Worm (Caenorhabditis elegans) whole organism, L4 larva: ENCODE data around the gene sqv-3.
A peak's percentile ranks its signal among the peaks of the same experiment; 100 is the strongest.

Experiments
- F10B5.3 ChIP-seq: sonication (generic microtip); optimal IDR thresholded peaks from 2 replicates; lab custom pipeline; 2016; ENCODE audit warnings: mild to moderate bottlenecking, missing genetic modification characterization, missing compliant biosample characterization
- F37D6.2 ChIP-seq: sonication (generic microtip); optimal IDR thresholded peaks from 2 replicates; lab custom pipeline; 2016; ENCODE audit warnings: mild to moderate bottlenecking, missing genetic modification characterization, missing compliant biosample characterization
- T20F7.1 ChIP-seq: fragments of 200-800 bp; sonication (Bioruptor generic); optimal IDR thresholded peaks from 2 replicates; lab custom pipeline; 2018; ENCODE audit warnings: mild to moderate bottlenecking, missing genetic modification characterization, missing compliant biosample characterization
- Y105C5A.15 ChIP-seq: fragments of 200-800 bp; sonication (Bioruptor generic); IDR thresholded peaks from 2 replicates; pipeline ENCODE4 v1.3.6; 2022; ENCODE audit warnings: missing genetic modification characterization, missing compliant biosample characterization
- ZK337.2 ChIP-seq: fragments of 200-800 bp; sonication (Bioruptor generic); IDR thresholded peaks from 2 replicates; pipeline ENCODE4 v1.3.6; 2022; ENCODE audit warnings: missing genetic modification reagents, missing genetic modification characterization, missing compliant biosample characterization
- aha-1 ChIP-seq: fragments of 150-350 bp; peaks from one replicate; lab custom pipeline; 2014; ENCODE audit warnings: missing biosample characterization, missing genetic modification characterization
- aly-2 ChIP-seq: sonication (generic microtip); optimal IDR thresholded peaks from 2 replicates; lab custom pipeline; 2018; ENCODE audit warnings: missing biosample characterization, missing genetic modification characterization
- ama-1 ChIP-seq: fragments of 150-350 bp; optimal IDR thresholded peaks from 2 replicates; lab custom pipeline; 2014; ENCODE audit warnings: inconsistent platforms, mixed read lengths
- attf-4 ChIP-seq: sonication (generic microtip); optimal IDR thresholded peaks from 3 replicates; lab custom pipeline; 2017; ENCODE audit warnings: missing biosample characterization, missing genetic modification characterization
- ceh-28 ChIP-seq: fragments of 150-350 bp; optimal IDR thresholded peaks from 2 replicates; lab custom pipeline; 2014; ENCODE audit warnings: missing biosample characterization, missing genetic modification reagents, missing genetic modification characterization
- ceh-44 ChIP-seq: fragments of 200-800 bp; sonication (Bioruptor generic); IDR thresholded peaks from 2 replicates; pipeline ENCODE4 v1.3.6; 2022; ENCODE audit warnings: missing genetic modification reagents, missing genetic modification characterization, missing compliant biosample characterization
- ceh-62 ChIP-seq: sonication (generic microtip); optimal IDR thresholded peaks from 2 replicates; lab custom pipeline; 2017; ENCODE audit warnings: missing biosample characterization, missing genetic modification characterization
- ces-1 ChIP-seq: fragments of 150-350 bp; sonication (generic microtip); optimal IDR thresholded peaks from 4 replicates; lab custom pipeline; 2014; ENCODE audit warnings: missing biosample characterization, missing genetic modification reagents, missing genetic modification characterization
- cey-2 ChIP-seq: sonication (generic microtip); optimal IDR thresholded peaks from 3 replicates; lab custom pipeline; 2017; ENCODE audit warnings: missing genetic modification characterization, mild to moderate bottlenecking, missing compliant biosample characterization, antibody characterized with exemption, borderline replicate concordance; ENCODE audit not compliant: insufficient read depth
- dmd-6 ChIP-seq: fragments of 200-800 bp; sonication (Bioruptor generic); IDR thresholded peaks from 2 replicates; pipeline ENCODE4 v1.3.6; 2022; ENCODE audit warnings: missing genetic modification reagents, missing genetic modification characterization, missing compliant biosample characterization
- dmd-9 ChIP-seq: fragments of 200-800 bp; sonication (Bioruptor generic); IDR thresholded peaks from 2 replicates; pipeline ENCODE4 v1.3.6; 2022; ENCODE audit warnings: missing genetic modification reagents, missing genetic modification characterization, missing compliant biosample characterization
- dve-1 ChIP-seq: sonication (generic microtip); optimal IDR thresholded peaks from 2 replicates; lab custom pipeline; 2017; ENCODE audit warnings: antibody characterized with exemption, mild to moderate bottlenecking, missing genetic modification characterization, missing compliant biosample characterization; ENCODE audit not compliant: insufficient read depth
- egl-43 ChIP-seq: fragments of 200-800 bp; sonication (Bioruptor generic); IDR thresholded peaks from 2 replicates; pipeline ENCODE4 v1.3.6; 2022; ENCODE audit warnings: missing genetic modification reagents, missing genetic modification characterization, missing compliant biosample characterization
- fkh-10 ChIP-seq: fragments of 150-350 bp; optimal IDR thresholded peaks from 2 replicates; lab custom pipeline; 2014; ENCODE audit warnings: missing biosample characterization, missing genetic modification reagents, missing genetic modification characterization
- hif-1 ChIP-seq, 2 experiments: sonication (generic microtip); optimal IDR thresholded peaks; 2 replicates each; lab custom pipeline; 2016 to 2017; ENCODE audit warnings: missing compliant biosample characterization in 2 of 2, missing genetic modification characterization in 2 of 2, missing genetic modification reagents in 2 of 2, missing genotype in 2 of 2, mild to moderate bottlenecking in 1 of 2
- hlh-11 ChIP-seq: fragments of 200-800 bp; sonication (Bioruptor generic); optimal IDR thresholded peaks from 2 replicates; lab custom pipeline; 2018; ENCODE audit warnings: mild to moderate bottlenecking, missing genetic modification characterization, missing compliant biosample characterization
- hmg-1.1 ChIP-seq: fragments of 200-800 bp; sonication (Bioruptor generic); IDR thresholded peaks from 2 replicates; pipeline ENCODE4 v1.3.6; 2022; ENCODE audit warnings: missing genetic modification reagents, missing genetic modification characterization, missing compliant biosample characterization
- lim-7 ChIP-seq: fragments of 200-800 bp; sonication (Bioruptor generic); IDR thresholded peaks from 2 replicates; pipeline ENCODE4 v1.3.6; 2022; ENCODE audit warnings: missing genetic modification characterization, missing compliant biosample characterization
- lin-1 ChIP-seq: fragments of 200-800 bp; sonication (Bioruptor generic); IDR thresholded peaks from 2 replicates; pipeline ENCODE4 v1.3.6; 2022; ENCODE audit warnings: missing genetic modification reagents, missing genetic modification characterization, missing compliant biosample characterization
- lin-15B ChIP-seq: fragments of 150-350 bp; sonication (generic microtip); optimal IDR thresholded peaks from 3 replicates; lab custom pipeline; 2014; ENCODE audit warnings: missing biosample characterization, missing genetic modification characterization
- lin-29 ChIP-seq: fragments of 200-800 bp; sonication (Bioruptor generic); IDR thresholded peaks from 2 replicates; pipeline ENCODE4 v1.3.6; 2022; ENCODE audit warnings: missing genetic modification reagents, missing genetic modification characterization, missing compliant biosample characterization
- lin-38 ChIP-seq: fragments of 200-800 bp; sonication (Bioruptor generic); IDR thresholded peaks from 2 replicates; pipeline ENCODE4 v1.3.6; 2022; ENCODE audit warnings: missing genetic modification reagents, missing genetic modification characterization, missing compliant biosample characterization
- lin-39 ChIP-seq: fragments of 150-350 bp; optimal IDR thresholded peaks from 2 replicates; lab custom pipeline; 2014; ENCODE audit warnings: missing biosample characterization, missing genetic modification reagents, missing genetic modification characterization
- madf-5 ChIP-seq, 2 experiments: fragments of 200-800 bp; sonication (Bioruptor generic); IDR thresholded peaks; 2 replicates each; pipeline ENCODE4 v1.3.6; 2022; ENCODE audit warnings: missing compliant biosample characterization in 2 of 2, missing genetic modification characterization in 2 of 2
- madf-9 ChIP-seq: fragments of 200-800 bp; sonication (Bioruptor generic); conservative IDR thresholded peaks from 2 replicates; pipeline ENCODE4 v1.3.6; 2022; ENCODE audit warnings: missing genetic modification reagents, missing genetic modification characterization, missing compliant biosample characterization
- mdl-1 ChIP-seq, 2 experiments: fragments of 150-350 bp in 1 of 2; sonication (generic microtip) in 1 of 2; optimal IDR thresholded peaks; 2 replicates each; lab custom pipeline; 2014 to 2017; ENCODE audit warnings: missing biosample characterization in 2 of 2, missing genetic modification characterization in 2 of 2
- mes-2 ChIP-seq: sonication (generic microtip); optimal IDR thresholded peaks from 2 replicates; lab custom pipeline; 2016; ENCODE audit warnings: missing genotype, mild to moderate bottlenecking, missing genetic modification characterization, missing compliant biosample characterization; ENCODE audit not compliant: poor library complexity, severe bottlenecking
- nhr-102 ChIP-seq: sonication (generic microtip); optimal IDR thresholded peaks from 2 replicates; lab custom pipeline; 2016; ENCODE audit warnings: mild to moderate bottlenecking, missing genetic modification characterization, moderate library complexity, missing compliant biosample characterization
- nhr-237 ChIP-seq: sonication (generic microtip); optimal IDR thresholded peaks from 2 replicates; lab custom pipeline; 2017; ENCODE audit warnings: missing biosample characterization, missing genetic modification characterization
- nhr-28 ChIP-seq: fragments of 150-350 bp; optimal IDR thresholded peaks from 2 replicates; lab custom pipeline; 2014; ENCODE audit warnings: missing biosample characterization, missing genetic modification characterization
- nhr-41 ChIP-seq: fragments of 200-800 bp; sonication (Bioruptor generic); IDR thresholded peaks from 2 replicates; pipeline ENCODE4 v1.3.6; 2022; ENCODE audit warnings: missing genetic modification reagents, missing genetic modification characterization, missing compliant biosample characterization
- nhr-6 ChIP-seq: fragments of 150-350 bp; optimal IDR thresholded peaks from 2 replicates; lab custom pipeline; 2014; ENCODE audit warnings: missing biosample characterization, missing genetic modification characterization
- nhr-76 ChIP-seq: fragments of 150-350 bp; optimal IDR thresholded peaks from 2 replicates; lab custom pipeline; 2014; ENCODE audit warnings: missing biosample characterization, missing genetic modification characterization
- pqm-1 ChIP-seq: sonication (generic microtip); optimal IDR thresholded peaks from 2 replicates; lab custom pipeline; 2017; ENCODE audit warnings: missing biosample characterization, missing genetic modification characterization
- rbr-2 ChIP-seq: sonication (generic microtip); optimal IDR thresholded peaks from 2 replicates; lab custom pipeline; 2016; ENCODE audit warnings: missing genotype, missing genetic modification characterization, missing compliant biosample characterization
- snpc-4 ChIP-seq: fragments of 150-350 bp; optimal IDR thresholded peaks from 2 replicates; lab custom pipeline; 2014; ENCODE audit warnings: missing biosample characterization, missing genetic modification characterization
- spr-3 ChIP-seq: fragments of 200-800 bp; sonication (Bioruptor generic); optimal IDR thresholded peaks from 2 replicates; lab custom pipeline; 2018; ENCODE audit warnings: mild to moderate bottlenecking, missing genetic modification characterization, missing compliant biosample characterization
- tag-97 ChIP-seq: fragments of 200-800 bp; sonication (Bioruptor generic); IDR thresholded peaks from 2 replicates; pipeline ENCODE4 v1.3.6; 2022; ENCODE audit warnings: missing genetic modification characterization, missing compliant biosample characterization
- tra-1 ChIP-seq: fragments of 200-800 bp; sonication (Bioruptor generic); IDR thresholded peaks from 2 replicates; pipeline ENCODE4 v1.3.6; 2022; ENCODE audit warnings: missing genetic modification reagents, missing genetic modification characterization, missing compliant biosample characterization
- unc-130 ChIP-seq: sonication (generic microtip); optimal IDR thresholded peaks from 2 replicates; lab custom pipeline; 2016; ENCODE audit warnings: missing genetic modification reagents, missing genetic modification characterization, missing compliant biosample characterization
- zag-1 ChIP-seq: fragments of 150-350 bp; optimal IDR thresholded peaks from 2 replicates; lab custom pipeline; 2014; ENCODE audit warnings: missing biosample characterization, missing genetic modification characterization
- zfp-2 ChIP-seq: sonication (generic microtip); optimal IDR thresholded peaks from 2 replicates; lab custom pipeline; 2016; ENCODE audit warnings: mild to moderate bottlenecking, missing genetic modification characterization, missing compliant biosample characterization
- zip-11 ChIP-seq: fragments of 200-800 bp; sonication (Bioruptor generic); IDR thresholded peaks from 2 replicates; pipeline ENCODE4 v1.3.6; 2022; ENCODE audit warnings: missing genetic modification characterization, missing compliant biosample characterization
- zip-2 ChIP-seq: fragments of 150-350 bp; optimal IDR thresholded peaks from 2 replicates; lab custom pipeline; 2014; ENCODE audit warnings: missing biosample characterization, missing genetic modification characterization

The sqv-3 gene

ce11 chrIII:9789607-9790073 is 9.5 kb upstream of the sqv-3 start, which contains the start of gene R10E11.5:
TSS of gene R10E11.5 (minus strand) at chrIII:9789657.
- TF ChIP-seq mes-2 (no peak), dmd-9 (GFP tag; lab: Robert Waterston, UW) (no peak), attf-4 (tag; lab: Kevin White, UChicago) (no peak), hmg-1.1 (GFP tag; lab: Robert Waterston, UW) (no peak), aha-1 (tag; lab: Kevin White, UChicago) (no peak), hif-1 (tag; optimal IDR thresholded peaks at IDR 0.05; lab: Kevin White, UChicago) (no peak), zag-1 (tag; lab: Kevin White, UChicago) (no peak), F37D6.2 (no peak), nhr-41 (no peak), Y105C5A.15 (GFP tag; lab: Robert Waterston, UW) (no peak), snpc-4 (tag; lab: Kevin White, UChicago) (no peak), lin-39 (tag; lab: Kevin White, UChicago) (no peak), nhr-6 (tag; lab: Kevin White, UChicago) (no peak), aly-2 (tag; lab: Kevin White, UChicago) (no peak), lin-29 (GFP tag; lab: Robert Waterston, UW) (no peak), F10B5.3 (tag; lab: Kevin White, UChicago) (no peak)

- no peak for TF ChIP-seq nhr-28 (tag; lab: Kevin White, UChicago)
- no peak for TF ChIP-seq ZK337.2
- TF ChIP-seq zip-2 (tag; lab: Kevin White, UChicago), result no peak
- TF ChIP-seq ces-1 (GFP tag; lab: Kevin White, UChicago), result no peak
- TF ChIP-seq ceh-28 (tag; lab: Kevin White, UChicago), result no peak
- no peak for TF ChIP-seq mdl-1 (tag; optimal IDR thresholded peaks at IDR 0.05; lab: Kevin White, UChicago)
- TF ChIP-seq tag-97 (GFP tag; lab: Robert Waterston, UW), result no peak
- no peak for TF ChIP-seq nhr-76 (tag; lab: Kevin White, UChicago)
- TF ChIP-seq zip-11 (GFP tag; lab: Robert Waterston, UW), result no peak
- no peak for TF ChIP-seq lim-7
- no peak for TF ChIP-seq ama-1
- no peak for TF ChIP-seq ceh-44
- no peak for TF ChIP-seq cey-2 (tag; lab: Kevin White, UChicago)
- no peak for TF ChIP-seq lin-1 (GFP tag; lab: Robert Waterston, UW)
- TF ChIP-seq zag-1 (tag; lab: Kevin White, UChicago), result no peak
- TF ChIP-seq zfp-2 (tag; lab: Kevin White, UChicago), result no peak
- no peak for TF ChIP-seq unc-130 (GFP tag; lab: Kevin White, UChicago)
These were observed 8.9 kb upstream of the sqv-3 start for ce11 chrIII:9789083-9789482.

- no peak for TF ChIP-seq tra-1
- no peak for TF ChIP-seq ceh-62
- no peak for TF ChIP-seq zag-1 (tag; lab: Kevin White, UChicago)
- TF ChIP-seq madf-5 (GFP tag; IDR thresholded peaks at IDR 0.05; lab: Robert Waterston, UW), result no peak
- TF ChIP-seq pqm-1, result peak; percentile 88
- TF ChIP-seq dve-1 (tag; lab: Kevin White, UChicago), result peak; percentile 54
- no peak for TF ChIP-seq nhr-102 (tag; lab: Kevin White, UChicago)
- TF ChIP-seq lin-38 (GFP tag; lab: Robert Waterston, UW), result 0 out of 2 replicates have a peak, but pooled peaks have one; percentile 31
- TF ChIP-seq madf-9, result no peak
- no peak for TF ChIP-seq spr-3 (GFP tag; lab: Kevin White, UChicago)
- no peak for TF ChIP-seq egl-43 (GFP tag; lab: Robert Waterston, UW)
- TF ChIP-seq nhr-237, result no peak
- no peak for TF ChIP-seq lin-15B (tag; lab: Kevin White, UChicago)
- no peak for TF ChIP-seq rbr-2
- no peak for TF ChIP-seq zip-2 (tag; lab: Kevin White, UChicago)
- peak; percentile 5 for TF ChIP-seq T20F7.1 (GFP tag; lab: Kevin White, UChicago)
- no peak for TF ChIP-seq fkh-10 (GFP tag; lab: Kevin White, UChicago)
- TF ChIP-seq aha-1 (tag; lab: Kevin White, UChicago), result no peak
- TF ChIP-seq dmd-6, result peak; percentile 74
- no peak for TF ChIP-seq zfp-2 (tag; lab: Kevin White, UChicago)
- TF ChIP-seq hlh-11 (tag; lab: Kevin White, UChicago), result no peak
- peak; percentile 40 for TF ChIP-seq nhr-28 (tag; lab: Kevin White, UChicago)
These were observed 6.6 kb upstream of the sqv-3 start for ce11 chrIII:9786776-9787175.
